Worm (Caenorhabditis elegans) whole organism, L1 larva: ENCODE results near the gene C50B6.3.

Source experiments
- C16A3.4 ChIP-seq: fragments of 150-350 bp; optimal IDR thresholded peaks from 2 replicates; lab custom pipeline; 2014; ENCODE audit warnings: missing biosample characterization, missing genetic modification characterization
- C34B4.2 ChIP-seq: sonication (generic microtip); optimal IDR thresholded peaks from 2 replicates; lab custom pipeline; 2017; ENCODE audit warnings: mild to moderate bottlenecking, missing genetic modification characterization, missing compliant biosample characterization
- F16B12.6 ChIP-seq: fragments of 150-350 bp; optimal IDR thresholded peaks from 2 replicates; lab custom pipeline; 2014; ENCODE audit warnings: missing biosample characterization, missing genetic modification characterization
- aly-2 ChIP-seq: fragments of 150-350 bp; optimal IDR thresholded peaks from 2 replicates; lab custom pipeline; 2014; ENCODE audit warnings: missing biosample characterization, missing genetic modification characterization
- dsc-1 ChIP-seq: sonication (generic microtip); optimal IDR thresholded peaks from 2 replicates; lab custom pipeline; 2016; ENCODE audit warnings: mild to moderate bottlenecking, missing genetic modification characterization, missing compliant biosample characterization
- efl-1 ChIP-seq, 4 experiments: fragments of 150-350 bp; optimal IDR thresholded peaks in 3 of 4; peaks in 1 of 4; 1 replicate in 1 of 4; 2 replicates in 3 of 4; lab custom pipeline; 2014; ENCODE audit warnings: missing biosample characterization in 2 of 4, missing genetic modification characterization in 2 of 4, missing genetic modification reagents in 2 of 4
- efl-3 ChIP-seq: fragments of 200-800 bp; sonication (Bioruptor generic); optimal IDR thresholded peaks from 2 replicates; lab custom pipeline; 2018; ENCODE audit warnings: mild to moderate bottlenecking, missing genetic modification characterization, missing compliant biosample characterization
- elt-2 ChIP-seq: sonication (generic microtip); optimal IDR thresholded peaks from 2 replicates; lab custom pipeline; 2016; ENCODE audit warnings: missing genetic modification characterization, mild to moderate bottlenecking, inconsistent platforms, missing compliant biosample characterization, missing genetic modification reagents
- elt-3 ChIP-seq, 6 experiments: fragments of 150-350 bp in 1 of 6; sonication (generic microtip); optimal IDR thresholded peaks; 2 replicates each; lab custom pipeline; 2017 to 2018; ENCODE audit warnings: missing biosample characterization in 6 of 6, missing genetic modification characterization in 6 of 6, inconsistent platforms in 1 of 6
- ets-5 ChIP-seq: fragments of 200-800 bp; sonication (Bioruptor generic); IDR thresholded peaks from 2 replicates; pipeline ENCODE4 v1.3.6; 2022; ENCODE audit warnings: missing genetic modification characterization, missing compliant biosample characterization
- fkh-4 ChIP-seq: sonication (generic microtip); optimal IDR thresholded peaks from 2 replicates; lab custom pipeline; 2016; ENCODE audit warnings: missing compliant biosample characterization, missing genetic modification characterization, borderline replicate concordance
- hlh-17 ChIP-seq: fragments of 200-800 bp; sonication (Bioruptor generic); optimal IDR thresholded peaks from 2 replicates; lab custom pipeline; 2018; ENCODE audit warnings: missing genetic modification characterization, mild to moderate bottlenecking, missing compliant biosample characterization, moderate library complexity, borderline replicate concordance
- hlh-4 ChIP-seq: sonication (generic microtip); optimal IDR thresholded peaks from 2 replicates; lab custom pipeline; 2016; ENCODE audit warnings: mild to moderate bottlenecking, missing genetic modification characterization, missing compliant biosample characterization
- hpl-2 ChIP-seq: fragments of 150-350 bp; optimal IDR thresholded peaks from 2 replicates; lab custom pipeline; 2014; ENCODE audit warnings: missing biosample characterization, missing genetic modification reagents, missing genetic modification characterization
- jun-1 ChIP-seq: fragments of 150-350 bp; optimal IDR thresholded peaks from 2 replicates; lab custom pipeline; 2014; ENCODE audit warnings: missing biosample characterization, missing genetic modification reagents, missing genetic modification characterization
- lin-13 ChIP-seq: fragments of 150-350 bp; optimal IDR thresholded peaks from 2 replicates; lab custom pipeline; 2014; ENCODE audit warnings: missing biosample characterization, missing genetic modification reagents, missing genetic modification characterization
- lin-14 ChIP-seq: fragments of 200-800 bp; sonication (Bioruptor generic); optimal IDR thresholded peaks from 2 replicates; lab custom pipeline; 2018; ENCODE audit warnings: mild to moderate bottlenecking, missing genetic modification characterization, moderate library complexity, missing compliant biosample characterization
- lin-35 ChIP-seq, 2 experiments: fragments of 150-350 bp; optimal IDR thresholded peaks; 2 replicates each; lab custom pipeline; 2014; ENCODE audit warnings: missing biosample characterization in 2 of 2, missing genetic modification characterization in 2 of 2, missing genetic modification reagents in 2 of 2
- lsy-2 ChIP-seq, 2 experiments: fragments of 150-350 bp; optimal IDR thresholded peaks; 2 replicates each; lab custom pipeline; 2014; ENCODE audit warnings: missing biosample characterization in 2 of 2, missing genetic modification characterization in 2 of 2
- mep-1 ChIP-seq: fragments of 150-350 bp; optimal IDR thresholded peaks from 2 replicates; lab custom pipeline; 2014; ENCODE audit warnings: missing biosample characterization, missing genetic modification characterization
- nhr-19 ChIP-seq: fragments of 200-800 bp; sonication (Bioruptor generic); conservative IDR thresholded peaks from 2 replicates; pipeline ENCODE4 v1.3.6; 2022; ENCODE audit warnings: missing genetic modification characterization, missing compliant biosample characterization
- nhr-20 ChIP-seq: sonication (generic microtip); optimal IDR thresholded peaks from 2 replicates; lab custom pipeline; 2016; ENCODE audit warnings: mild to moderate bottlenecking, missing genetic modification characterization, missing compliant biosample characterization
- nhr-28 ChIP-seq: fragments of 150-350 bp; optimal IDR thresholded peaks from 2 replicates; lab custom pipeline; 2014; ENCODE audit warnings: missing biosample characterization, missing genetic modification characterization
- nhr-47 ChIP-seq: sonication (generic microtip); optimal IDR thresholded peaks from 2 replicates; lab custom pipeline; 2016; ENCODE audit warnings: mild to moderate bottlenecking, missing genetic modification characterization, moderate library complexity, missing compliant biosample characterization
- nhr-71 ChIP-seq: sonication (generic microtip); optimal IDR thresholded peaks from 2 replicates; lab custom pipeline; 2016; ENCODE audit warnings: mild to moderate bottlenecking, missing genetic modification characterization, moderate library complexity, missing compliant biosample characterization
- nhr-77 ChIP-seq: fragments of 150-350 bp; optimal IDR thresholded peaks from 2 replicates; lab custom pipeline; 2014; ENCODE audit warnings: missing biosample characterization, missing genetic modification characterization
- nhr-90 ChIP-seq: sonication (generic microtip); optimal IDR thresholded peaks from 2 replicates; lab custom pipeline; 2016; ENCODE audit warnings: mild to moderate bottlenecking, missing genetic modification characterization, missing compliant biosample characterization; ENCODE audit not compliant: poor library complexity
- pag-3 ChIP-seq: sonication (generic microtip); optimal IDR thresholded peaks from 2 replicates; lab custom pipeline; 2017; ENCODE audit warnings: missing genetic modification characterization, mild to moderate bottlenecking, missing compliant biosample characterization, antibody characterized with exemption, borderline replicate concordance; ENCODE audit not compliant: insufficient read depth
- pax-3 ChIP-seq: fragments of 200-800 bp; sonication (Bioruptor generic); optimal IDR thresholded peaks from 2 replicates; lab custom pipeline; 2018; ENCODE audit warnings: mild to moderate bottlenecking, missing genetic modification characterization, moderate library complexity, missing compliant biosample characterization
- pqm-1 ChIP-seq: sonication (generic microtip); optimal IDR thresholded peaks from 3 replicates; lab custom pipeline; 2017; ENCODE audit warnings: missing biosample characterization, missing genetic modification characterization
- skn-1 ChIP-seq: fragments of 150-350 bp; optimal IDR thresholded peaks from 2 replicates; lab custom pipeline; 2014; ENCODE audit warnings: missing biosample characterization, missing genetic modification characterization
- snpc-4 ChIP-seq: fragments of 150-350 bp; optimal IDR thresholded peaks from 2 replicates; lab custom pipeline; 2014; ENCODE audit warnings: missing biosample characterization, missing genetic modification characterization
- snu-23 ChIP-seq: sonication (generic microtip); optimal IDR thresholded peaks from 2 replicates; lab custom pipeline; 2016; ENCODE audit warnings: missing genetic modification characterization, missing compliant biosample characterization
- sox-4 ChIP-seq: sonication (generic microtip); optimal IDR thresholded peaks from 2 replicates; lab custom pipeline; 2016; ENCODE audit warnings: missing genetic modification characterization, missing compliant biosample characterization
- sptf-1 ChIP-seq: fragments of 150-350 bp; optimal IDR thresholded peaks from 2 replicates; lab custom pipeline; 2014; ENCODE audit warnings: missing biosample characterization, missing genetic modification characterization
- sup-37 ChIP-seq: fragments of 200-800 bp; sonication (Bioruptor generic); optimal IDR thresholded peaks from 2 replicates; lab custom pipeline; 2018; ENCODE audit warnings: mild to moderate bottlenecking, missing genetic modification characterization, missing compliant biosample characterization
- swsn-7 ChIP-seq: sonication (generic microtip); optimal IDR thresholded peaks from 2 replicates; lab custom pipeline; 2016; ENCODE audit warnings: missing genetic modification characterization, missing compliant biosample characterization
- tlp-1 ChIP-seq: fragments of 150-350 bp; optimal IDR thresholded peaks from 2 replicates; lab custom pipeline; 2014; ENCODE audit warnings: missing biosample characterization, missing genetic modification characterization
- unc-62 ChIP-seq: fragments of 150-350 bp; optimal IDR thresholded peaks from 2 replicates; lab custom pipeline; 2014; ENCODE audit warnings: missing biosample characterization, missing genetic modification reagents, missing genetic modification characterization
- vab-15 ChIP-seq: sonication (generic microtip); optimal IDR thresholded peaks from 2 replicates; lab custom pipeline; 2017; ENCODE audit warnings: missing genotype, mild to moderate bottlenecking, missing genetic modification characterization, missing compliant biosample characterization

Gene C50B6.3

DNA sequence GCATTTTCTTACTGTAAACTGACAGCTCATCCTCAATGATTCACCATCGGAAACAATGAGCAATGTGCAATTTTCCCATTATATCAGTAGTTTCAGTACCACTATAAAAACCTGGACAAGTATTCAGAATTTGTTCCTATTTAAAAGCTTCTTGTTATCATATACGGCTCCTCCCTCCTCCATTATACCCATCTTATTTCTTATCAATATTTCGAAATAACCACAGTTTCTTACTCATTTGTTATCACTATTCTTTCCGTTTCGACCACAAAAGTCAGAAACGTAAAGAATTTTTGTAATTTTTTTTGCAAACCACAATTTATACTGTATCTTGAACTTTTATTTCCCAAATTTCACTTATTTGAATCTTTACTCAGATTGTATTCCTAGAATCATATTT is 45.3 kb upstream of the C50B6.3 start (continued):
- TF ChIP-seq nhr-77 (tag; lab: Kevin White, UChicago) (no peak), ets-5 (GFP tag; lab: Robert Waterston, UW) (no peak), C16A3.4 (tag; lab: Kevin White, UChicago) (no peak), swsn-7 (tag; lab: Kevin White, UChicago) (no peak), fkh-4 (tag; lab: Kevin White, UChicago) (no peak), nhr-28 (no peak)

DNA sequence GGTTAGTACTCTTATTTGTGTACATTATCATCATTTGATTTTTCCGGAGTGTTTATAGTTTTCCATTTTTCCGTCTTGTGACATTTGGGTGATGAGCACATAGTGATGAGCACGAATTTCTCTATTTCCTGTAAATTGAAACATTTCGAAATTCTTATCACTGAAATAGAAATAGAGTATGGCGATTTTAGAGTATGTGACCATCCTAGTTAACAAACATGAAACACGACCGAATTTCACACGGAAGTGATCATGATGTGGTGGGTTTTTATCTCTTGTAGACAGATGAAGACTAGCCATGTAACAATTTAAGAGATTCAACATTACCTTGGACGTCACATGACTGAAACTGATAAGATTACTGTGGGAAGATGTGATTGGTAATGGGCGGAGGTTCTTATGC is 44.1 kb upstream of the C50B6.3 start:
- TF ChIP-seq elt-2 (tag; lab: Kevin White, UChicago) = peak; percentile 100
- no peak for TF ChIP-seq dsc-1 (tag; lab: Kevin White, UChicago)
- TF ChIP-seq nhr-19 (GFP tag; lab: Robert Waterston, UW) = 0 out of 2 replicates have a peak, but pooled peaks have one; percentile 31
- TF ChIP-seq aly-2 (tag; lab: Kevin White, UChicago) = no peak
- TF ChIP-seq lin-14 (GFP tag; lab: Kevin White, UChicago) = peak; percentile 26
- peak in 1 of 2 experiments; percentile 59 for TF ChIP-seq lin-35 (GFP tag; optimal IDR thresholded peaks at IDR 0.05; lab: Kevin White, UChicago)
- peak; percentile 83 for TF ChIP-seq tlp-1 (tag; lab: Kevin White, UChicago)
- no peak for TF ChIP-seq mep-1 (tag; lab: Kevin White, UChicago)
- TF ChIP-seq nhr-90 (tag; lab: Kevin White, UChicago) = peak; percentile 58
- no peak for TF ChIP-seq nhr-28
- no peak for TF ChIP-seq hlh-4 (tag; lab: Kevin White, UChicago)
- no peak for TF ChIP-seq sox-4
- peak; percentile 83 for TF ChIP-seq hpl-2 (GFP tag; lab: Kevin White, UChicago)
- TF ChIP-seq C16A3.4 (tag; lab: Kevin White, UChicago) = no peak
- peak in 1 of 2 experiments; percentile 60 for TF ChIP-seq lsy-2 (tag; optimal IDR thresholded peaks at IDR 0.05; lab: Kevin White, UChicago)
- TF ChIP-seq jun-1 (tag; lab: Kevin White, UChicago) = peak; percentile 87
- no peak for TF ChIP-seq snpc-4 (tag; lab: Kevin White, UChicago)
- peak; percentile 86 for TF ChIP-seq pqm-1 (tag; lab: Kevin White, UChicago)
- peak; percentile 25 for TF ChIP-seq nhr-20 (tag; lab: Kevin White, UChicago)
- peak; percentile 44 for TF ChIP-seq nhr-71
- TF ChIP-seq pax-3 = peak; percentile 85
- no peak for TF ChIP-seq efl-1 (optimal IDR thresholded peaks at IDR 0.05; lab: Kevin White, UChicago)
- peak in 1 of 2 experiments; percentile 83 for TF ChIP-seq efl-1 (GFP tag; optimal IDR thresholded peaks at IDR 0.05 in 1 of 2; lab: Kevin White, UChicago)
- TF ChIP-seq sptf-1 (tag; lab: Kevin White, UChicago) = no peak
- TF ChIP-seq pag-3 (tag; lab: Kevin White, UChicago) = no peak
- TF ChIP-seq F16B12.6 (tag; lab: Kevin White, UChicago) = no peak

DNA sequence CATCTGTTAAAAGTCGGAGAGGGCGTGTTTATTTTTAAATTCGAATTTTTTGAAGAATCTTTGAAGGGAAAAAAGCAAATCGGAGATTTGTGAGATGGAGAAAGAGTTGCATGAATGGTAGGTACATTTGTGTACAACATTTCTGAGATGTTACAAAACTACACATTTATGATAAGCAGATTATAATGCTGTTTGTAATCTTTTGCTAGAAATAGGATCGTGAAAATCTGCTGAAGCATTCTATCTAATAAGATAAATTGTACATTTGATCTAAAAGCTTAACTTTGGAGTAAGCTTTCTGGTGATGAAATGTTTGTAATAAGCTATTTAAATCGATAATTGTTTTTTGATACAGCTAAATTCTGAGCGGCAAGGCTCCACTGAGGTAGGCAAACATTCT is 41.1 kb upstream of the C50B6.3 start:
- TF ChIP-seq elt-2 (tag; lab: Kevin White, UChicago) (no peak), elt-3 (tag; optimal IDR thresholded peaks at IDR 0.05; lab: Kevin White, UChicago) (no peak), skn-1 (tag; lab: Kevin White, UChicago) (no peak), nhr-47 (tag; lab: Kevin White, UChicago) (no peak), C16A3.4 (tag; lab: Kevin White, UChicago) (no peak), sup-37 (GFP tag; lab: Kevin White, UChicago) (no peak), nhr-19 (GFP tag; lab: Robert Waterston, UW) (no peak), nhr-71 (no peak), lsy-2 (tag; optimal IDR thresholded peaks at IDR 0.05; lab: Kevin White, UChicago) (no peak), efl-3 (GFP tag; lab: Kevin White, UChicago) (no peak), C34B4.2 (tag; lab: Kevin White, UChicago) (no peak), dsc-1 (tag; lab: Kevin White, UChicago) (no peak), nhr-77 (tag; lab: Kevin White, UChicago) (no peak), unc-62 (GFP tag; lab: Kevin White, UChicago) (no peak), lin-13 (GFP tag; lab: Kevin White, UChicago) (no peak), snu-23 (GFP tag; lab: Kevin White, UChicago) (no peak), hlh-17 (GFP tag; lab: Kevin White, UChicago) (no peak), vab-15 (no peak)
